Fruit fly (Drosophila melanogaster) whole organism, embryonic: ENCODE results near the gene TFAM.

ENCODE experiments used
- CG10321 ChIP-seq: fragments of 200-800 bp; sonication (Bioruptor generic); IDR thresholded peaks from 2 replicates; pipeline ENCODE4 v1.3.6; 2022; ENCODE audit warnings: missing biosample characterization, missing genetic modification characterization
- CG10654 ChIP-seq: fragments of 200-800 bp; sonication (Bioruptor generic); optimal IDR thresholded peaks from 2 replicates; lab custom pipeline; 2016; ENCODE audit warnings: missing biosample characterization, missing genetic modification characterization
- CG11093 ChIP-seq: fragments of 200-800 bp; sonication (Bioruptor generic); IDR thresholded peaks from 3 replicates; pipeline ENCODE4 v1.3.6; 2022; ENCODE audit warnings: missing biosample characterization, missing genetic modification characterization
- CG12104 ChIP-seq: fragments of 200-800 bp; sonication (Bioruptor generic); optimal IDR thresholded peaks from 3 replicates; lab custom pipeline; 2016; ENCODE audit warnings: missing biosample characterization, missing genetic modification characterization
- CG12219 ChIP-seq: fragments of 200-800 bp; sonication (Bioruptor generic); optimal IDR thresholded peaks from 3 replicates; lab custom pipeline; 2018; ENCODE audit warnings: missing biosample characterization, mild to moderate bottlenecking, missing genetic modification characterization
- CG1233 ChIP-seq: fragments of 200-800 bp; sonication (Bioruptor generic); optimal IDR thresholded peaks from 4 replicates; lab custom pipeline; 2018; ENCODE audit warnings: missing biosample characterization, mild to moderate bottlenecking, missing genetic modification characterization
- CG13123 ChIP-seq: fragments of 200-800 bp; sonication (Bioruptor generic); optimal IDR thresholded peaks from 2 replicates; lab custom pipeline; 2016; ENCODE audit warnings: missing biosample characterization, missing genetic modification characterization
- CG13296 ChIP-seq: fragments of 200-800 bp; sonication (Bioruptor generic); optimal IDR thresholded peaks from 3 replicates; lab custom pipeline; 2018; ENCODE audit warnings: missing biosample characterization, mild to moderate bottlenecking, missing genetic modification characterization
- CG13894 ChIP-seq: fragments of 200-800 bp; sonication (Bioruptor generic); optimal IDR thresholded peaks from 3 replicates; lab custom pipeline; 2018; ENCODE audit warnings: missing biosample characterization, mild to moderate bottlenecking, missing genetic modification characterization, moderate library complexity
- CG15073 ChIP-seq: fragments of 200-800 bp; sonication (Bioruptor generic); optimal IDR thresholded peaks from 2 replicates; lab custom pipeline; 2016; ENCODE audit warnings: missing biosample characterization, missing genetic modification characterization
- CG15696 ChIP-seq: fragments of 200-800 bp; sonication (Bioruptor generic); optimal IDR thresholded peaks from 2 replicates; lab custom pipeline; 2019; ENCODE audit warnings: missing biosample characterization, mild to moderate bottlenecking, missing genetic modification characterization, moderate library complexity
- CG17802 ChIP-seq: fragments of 200-800 bp; sonication (Bioruptor generic); optimal IDR thresholded peaks from 2 replicates; lab custom pipeline; 2018; ENCODE audit warnings: missing biosample characterization, mild to moderate bottlenecking, missing genetic modification characterization, moderate library complexity
- CG18619 ChIP-seq: fragments of 200-800 bp; sonication (Bioruptor generic); optimal IDR thresholded peaks from 3 replicates; lab custom pipeline; 2017; ENCODE audit warnings: missing biosample characterization, mild to moderate bottlenecking, missing genetic modification characterization
- CG32767 ChIP-seq: fragments of 200-800 bp; sonication (Bioruptor generic); IDR thresholded peaks from 2 replicates; pipeline ENCODE4 v1.3.6; 2022; ENCODE audit warnings: missing biosample characterization, missing genetic modification characterization
- CG3407 ChIP-seq: fragments of 200-800 bp; sonication (Bioruptor generic); optimal IDR thresholded peaks from 2 replicates; lab custom pipeline; 2018; ENCODE audit warnings: missing biosample characterization, mild to moderate bottlenecking, missing genetic modification characterization
- CG43689 ChIP-seq: fragments of 200-800 bp; sonication (Bioruptor generic); IDR thresholded peaks from 2 replicates; pipeline ENCODE4 v1.3.6; 2022; ENCODE audit warnings: missing biosample characterization, missing genetic modification characterization
- CG6683 ChIP-seq: fragments of 200-800 bp; sonication (Bioruptor generic); optimal IDR thresholded peaks from 2 replicates; lab custom pipeline; 2017; ENCODE audit warnings: missing biosample characterization, mild to moderate bottlenecking, missing genetic modification characterization, missing genetic modification reagents
- CG9932 ChIP-seq: fragments of 200-800 bp; sonication (Bioruptor generic); IDR thresholded peaks from 2 replicates; pipeline ENCODE4 v1.3.6; 2022; ENCODE audit warnings: missing biosample characterization, missing genetic modification characterization
- Dfd ChIP-seq, 2 experiments: fragments of >200 bp; optimal IDR thresholded peaks; 2 replicates each; lab custom pipeline; 2017; ENCODE audit warnings: missing biosample characterization in 2 of 2, missing genetic modification characterization in 2 of 2
- Doc2 ChIP-seq: fragments of 200-800 bp; sonication (Bioruptor generic); IDR thresholded peaks from 2 replicates; pipeline ENCODE4 v1.3.6; 2022; ENCODE audit warnings: missing biosample characterization, missing genetic modification characterization
- Dp ChIP-seq: fragments of 200-800 bp; sonication (Bioruptor generic); optimal IDR thresholded peaks from 2 replicates; lab custom pipeline; 2018; ENCODE audit warnings: missing biosample characterization, mild to moderate bottlenecking, missing genetic modification characterization, moderate library complexity
- Drgx ChIP-seq: fragments of 200-800 bp; sonication (Bioruptor generic); IDR thresholded peaks from 2 replicates; pipeline ENCODE4 v1.3.6; 2022; ENCODE audit warnings: missing biosample characterization, missing genetic modification characterization
- Fer3 ChIP-seq: fragments of 200-800 bp; sonication (Bioruptor generic); optimal IDR thresholded peaks from 2 replicates; lab custom pipeline; 2018; ENCODE audit warnings: missing biosample characterization, mild to moderate bottlenecking, missing genetic modification characterization, moderate library complexity
- HLH3B ChIP-seq: fragments of 200-800 bp; sonication (Bioruptor generic); IDR thresholded peaks from 2 replicates; pipeline ENCODE4 v1.3.6; 2022; ENCODE audit warnings: missing biosample characterization, missing genetic modification characterization
- Hand ChIP-seq: fragments of 200-800 bp; sonication (Bioruptor generic); optimal IDR thresholded peaks from 2 replicates; lab custom pipeline; 2017; ENCODE audit warnings: mild to moderate bottlenecking, missing biosample characterization, missing genetic modification reagents, missing genetic modification characterization
- Hr3 ChIP-seq: fragments of 200-800 bp; sonication (Bioruptor generic); optimal IDR thresholded peaks from 3 replicates; lab custom pipeline; 2016; ENCODE audit warnings: missing biosample characterization, missing genetic modification characterization
- Hr39 ChIP-seq: fragments of >200 bp; optimal IDR thresholded peaks from 2 replicates; lab custom pipeline; 2017
- Hr78 ChIP-seq, 2 experiments: fragments of 200-800 bp in 1 of 2; fragments of >200 bp in 1 of 2; sonication (Bioruptor generic) in 1 of 2; optimal IDR thresholded peaks; 2 replicates each; lab custom pipeline; 2017 to 2019; ENCODE audit warnings: missing biosample characterization in 2 of 2, missing genetic modification characterization in 2 of 2, mild to moderate bottlenecking in 1 of 2, moderate library complexity in 1 of 2
- Mad ChIP-seq: fragments of 200-800 bp; sonication (Bioruptor generic); optimal IDR thresholded peaks from 2 replicates; lab custom pipeline; 2016; ENCODE audit warnings: missing biosample characterization, missing genetic modification characterization
- Neu2 ChIP-seq: fragments of 200-800 bp; sonication (Bioruptor generic); optimal IDR thresholded peaks from 3 replicates; lab custom pipeline; 2016; ENCODE audit warnings: missing biosample characterization, missing genetic modification characterization, borderline replicate concordance
- Nf-YB ChIP-seq: fragments of 200-800 bp; sonication (Bioruptor generic); optimal IDR thresholded peaks from 3 replicates; lab custom pipeline; 2019; ENCODE audit warnings: missing biosample characterization, mild to moderate bottlenecking, missing genetic modification characterization, moderate library complexity
- Ptx1 ChIP-seq: fragments of 200-800 bp; sonication (Bioruptor generic); IDR thresholded peaks from 2 replicates; pipeline ENCODE4 v1.3.6; 2022; ENCODE audit warnings: missing biosample characterization, missing genetic modification characterization
- YL-1 ChIP-seq: fragments of 200-800 bp; sonication (Bioruptor generic); optimal IDR thresholded peaks from 3 replicates; lab custom pipeline; 2017; ENCODE audit warnings: missing biosample characterization, mild to moderate bottlenecking, missing genetic modification characterization
- cato ChIP-seq: fragments of 200-800 bp; sonication (Bioruptor generic); optimal IDR thresholded peaks from 2 replicates; lab custom pipeline; 2016; ENCODE audit warnings: missing biosample characterization, missing genetic modification characterization, borderline replicate concordance
- croc ChIP-seq: fragments of 200-800 bp; sonication (Bioruptor generic); conservative IDR thresholded peaks from 3 replicates; pipeline ENCODE4 v1.3.6; 2022; ENCODE audit warnings: missing biosample characterization, missing genetic modification characterization
- cwo ChIP-seq: fragments of 200-800 bp; sonication (Bioruptor generic); optimal IDR thresholded peaks from 3 replicates; lab custom pipeline; 2017; ENCODE audit warnings: missing biosample characterization, missing genetic modification characterization, mild to moderate bottlenecking, moderate library complexity, missing genetic modification reagents
- gsb ChIP-seq: fragments of 200-800 bp; sonication (Bioruptor generic); IDR thresholded peaks from 2 replicates; pipeline ENCODE4 v1.3.6; 2022; ENCODE audit warnings: missing biosample characterization, missing genetic modification characterization
- ham ChIP-seq: fragments of 200-800 bp; sonication (Bioruptor generic); IDR thresholded peaks from 2 replicates; pipeline ENCODE4 v1.3.6; 2022; ENCODE audit warnings: missing biosample characterization, missing genetic modification characterization
- hkb ChIP-seq, 2 experiments: fragments of 200-800 bp in 1 of 2; fragments of >200 bp in 1 of 2; sonication (Bioruptor generic) in 1 of 2; IDR thresholded peaks in 1 of 2; optimal IDR thresholded peaks in 1 of 2; 2 replicates each; pipeline versions ENCODE4 v1.3.6 to Lab custom; 2017 to 2022; ENCODE audit warnings: missing biosample characterization in 1 of 2, missing genetic modification characterization in 1 of 2
- kah ChIP-seq: fragments of 200-800 bp; sonication (Bioruptor generic); optimal IDR thresholded peaks from 2 replicates; lab custom pipeline; 2018; ENCODE audit warnings: missing biosample characterization, mild to moderate bottlenecking, missing genetic modification characterization
- kay ChIP-seq: fragments of 200-800 bp; sonication (Bioruptor generic); optimal IDR thresholded peaks from 2 replicates; lab custom pipeline; 2016; ENCODE audit warnings: missing biosample characterization, missing genetic modification characterization
- ken ChIP-seq: fragments of 200-800 bp; sonication (Bioruptor generic); IDR thresholded peaks from 3 replicates; pipeline ENCODE4 v1.3.6; 2022; ENCODE audit warnings: missing biosample characterization, missing genetic modification characterization
- lbe ChIP-seq: fragments of 200-800 bp; sonication (Bioruptor generic); optimal IDR thresholded peaks from 2 replicates; lab custom pipeline; 2016; ENCODE audit warnings: missing biosample characterization, mild to moderate bottlenecking, missing genetic modification characterization
- mld ChIP-seq: fragments of 200-800 bp; sonication (Bioruptor generic); IDR thresholded peaks from 3 replicates; pipeline ENCODE4 v1.3.6; 2022; ENCODE audit warnings: missing biosample characterization, missing genetic modification characterization; ENCODE audit not compliant: partially characterized antibody
- nerfin-1 ChIP-seq: fragments of 200-800 bp; sonication (Bioruptor generic); optimal IDR thresholded peaks from 3 replicates; lab custom pipeline; 2019; ENCODE audit warnings: missing biosample characterization, mild to moderate bottlenecking, missing genetic modification characterization, moderate library complexity
- nmo ChIP-seq: fragments of 200-800 bp; sonication (Bioruptor generic); optimal IDR thresholded peaks from 2 replicates; lab custom pipeline; 2018; ENCODE audit warnings: missing biosample characterization, mild to moderate bottlenecking, missing genetic modification characterization, moderate library complexity
- zfh1 ChIP-seq: fragments of 200-800 bp; sonication (Bioruptor generic); IDR thresholded peaks from 3 replicates; pipeline ENCODE4 v1.3.6; 2022; ENCODE audit warnings: missing biosample characterization, missing genetic modification characterization

Gene TFAM

DNA sequence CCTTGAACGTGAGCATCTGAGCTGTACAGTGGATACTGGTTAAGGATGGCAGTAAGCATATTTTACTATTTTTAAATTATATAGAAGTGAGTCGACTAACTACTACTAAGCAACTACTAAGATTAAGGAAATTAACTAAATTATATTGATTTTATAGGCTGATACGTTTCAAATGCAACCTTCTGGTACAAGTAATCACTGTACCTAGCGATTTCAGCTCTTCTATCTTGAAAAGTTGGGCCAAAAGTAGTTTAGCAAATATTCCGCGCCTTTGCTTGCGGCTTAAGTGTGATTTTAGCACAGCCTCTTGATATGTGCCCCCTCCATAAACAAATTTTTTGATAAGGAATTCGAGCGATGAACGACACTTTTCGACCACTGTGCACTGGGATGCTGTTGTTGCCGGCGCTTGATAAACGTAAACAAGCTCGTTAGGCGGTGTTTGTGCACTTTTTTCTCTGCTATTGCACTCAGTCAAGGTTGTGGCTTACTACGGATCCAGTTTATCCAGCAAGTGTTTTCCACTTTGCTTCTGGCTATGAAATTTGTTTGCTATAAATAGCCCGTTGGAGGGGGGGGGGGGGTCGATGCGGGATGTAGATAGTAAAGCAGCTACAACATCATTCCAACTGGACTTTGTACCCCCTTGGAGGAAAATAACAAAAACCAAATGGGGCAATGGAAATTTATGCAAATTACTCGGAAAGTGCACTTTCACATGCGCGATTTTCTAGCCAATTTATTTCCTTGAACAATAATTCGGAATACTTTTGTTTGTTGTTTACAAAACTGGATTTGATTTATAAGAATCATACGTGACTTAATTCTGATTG is 20.3 kb downstream of the TFAM start (continued):
- TF ChIP-seq gsb (GFP tag; lab: Robert Waterston, UW) (peak; percentile 69), kah (GFP tag; lab: Kevin White, UChicago) (no peak), zfh1 (GFP tag; lab: Robert Waterston, UW) (peak; percentile 68), mld (GFP tag; lab: Robert Waterston, UW) (no peak), CG1233 (no peak), nmo (GFP tag; lab: Kevin White, UChicago) (peak; percentile 64), ken (GFP tag; lab: Robert Waterston, UW) (no peak), Drgx (GFP tag; lab: Robert Waterston, UW) (peak; percentile 74), CG9932 (GFP tag; lab: Robert Waterston, UW) (peak; percentile 90), Mad (GFP tag; lab: Kevin White, UChicago) (peak; percentile 3), CG11093 (GFP tag; lab: Robert Waterston, UW) (no peak; the same call in 1 of the 3 replicates), CG6683 (GFP tag; lab: Kevin White, UChicago) (no peak), HLH3B (GFP tag; lab: Robert Waterston, UW) (peak; percentile 84), CG12104 (GFP tag; lab: Kevin White, UChicago) (no peak), hkb (optimal IDR thresholded peaks at IDR 0.05; lab: Kevin White, UChicago) (no peak), hkb (GFP tag; IDR thresholded peaks at IDR 0.05; lab: Robert Waterston, UW) (peak; percentile 75)
- TF ChIP-seq, all 482 proteins: peak for 246

- TF ChIP-seq Hr39 (lab: Kevin White, UChicago) = no peak
- TF ChIP-seq CG3407 (GFP tag; lab: Kevin White, UChicago) = peak; percentile 51
- TF ChIP-seq CG13894 (tag; lab: Kevin White, UChicago) = peak; percentile 73
- no peak for TF ChIP-seq CG17802
- TF ChIP-seq cato (GFP tag; lab: Kevin White, UChicago) = no peak
- TF ChIP-seq CG18619 = no peak
- TF ChIP-seq Doc2 = no peak
- no peak for TF ChIP-seq Fer3
- TF ChIP-seq croc = no peak
- no peak for TF ChIP-seq Nf-YB (GFP tag; lab: Kevin White, UChicago)
- no peak for TF ChIP-seq CG10321 (GFP tag; lab: Robert Waterston, UW)
- peak; percentile 96 for TF ChIP-seq cwo
- no peak for TF ChIP-seq Dp
- no peak for TF ChIP-seq ham (GFP tag; lab: Robert Waterston, UW)
- peak; percentile 64 for TF ChIP-seq CG15696 (tag; lab: Kevin White, UChicago)
- peak; percentile 46 for TF ChIP-seq Hand (GFP tag; lab: Kevin White, UChicago)
- peak; percentile 22 for TF ChIP-seq CG12219 (GFP tag; lab: Kevin White, UChicago)
- TF ChIP-seq nerfin-1 (tag; lab: Kevin White, UChicago) = peak; percentile 69
- no peak for TF ChIP-seq CG15073 (GFP tag; lab: Kevin White, UChicago)
- peak; percentile 55 for TF ChIP-seq lbe (GFP tag; lab: Kevin White, UChicago)
- TF ChIP-seq CG10654 (GFP tag; lab: Kevin White, UChicago) = no peak
- no peak for TF ChIP-seq kay (GFP tag; lab: Kevin White, UChicago)
- no peak for TF ChIP-seq Hr78 (GFP tag; optimal IDR thresholded peaks at IDR 0.05; lab: Kevin White, UChicago)
- TF ChIP-seq CG13296 = no peak
- no peak for TF ChIP-seq Dfd (GFP tag; optimal IDR thresholded peaks at IDR 0.05; lab: Kevin White, UChicago)
- TF ChIP-seq Ptx1 (GFP tag; lab: Robert Waterston, UW) = no peak
- TF ChIP-seq CG32767 = no peak
- no peak for TF ChIP-seq CG43689
- TF ChIP-seq YL-1 (GFP tag; lab: Kevin White, UChicago) = peak; percentile 30
- no peak for TF ChIP-seq Hr3 (GFP tag; lab: Kevin White, UChicago)
- no peak for TF ChIP-seq Neu2 (GFP tag; lab: Kevin White, UChicago)
- no peak for TF ChIP-seq CG13123 (GFP tag; lab: Kevin White, UChicago)
Observed at dm6 chr3R:20555720-20556280, 21.0 kb downstream of the TFAM start.
